Fruit fly (Drosophila melanogaster) whole organism, embryonic: Measurements from ENCODE around the gene Myo95E.

Source experiments
- Adf1 ChIP-seq: fragments of 200-800 bp; sonication (Bioruptor generic); IDR thresholded peaks from 2 replicates; pipeline ENCODE4 v1.3.6; 2022; ENCODE audit warnings: missing biosample characterization, missing genetic modification characterization
- Aef1 ChIP-seq: fragments of 200-800 bp; sonication (Bioruptor generic); IDR thresholded peaks from 3 replicates; pipeline ENCODE4 v1.3.6; 2022; ENCODE audit warnings: missing biosample characterization, missing genetic modification characterization
- Atf-2 ChIP-seq: fragments of 200-800 bp; sonication (Bioruptor generic); optimal IDR thresholded peaks from 2 replicates; lab custom pipeline; 2016; ENCODE audit warnings: missing biosample characterization, missing genetic modification characterization
- CG1024 ChIP-seq: fragments of 200-800 bp; sonication (Bioruptor generic); IDR thresholded peaks from 2 replicates; pipeline ENCODE4 v1.3.6; 2022; ENCODE audit warnings: missing biosample characterization, missing genetic modification characterization
- CG10274 ChIP-seq: fragments of 200-800 bp; sonication (Bioruptor generic); optimal IDR thresholded peaks from 3 replicates; lab custom pipeline; 2017; ENCODE audit warnings: missing biosample characterization, mild to moderate bottlenecking, missing genetic modification characterization
- CG10366 ChIP-seq: fragments of 200-800 bp; sonication (Bioruptor generic); IDR thresholded peaks from 2 replicates; pipeline ENCODE4 v1.3.6; 2022; ENCODE audit warnings: missing biosample characterization, missing genetic modification characterization
- CG10654 ChIP-seq: fragments of 200-800 bp; sonication (Bioruptor generic); optimal IDR thresholded peaks from 2 replicates; lab custom pipeline; 2016; ENCODE audit warnings: missing biosample characterization, missing genetic modification characterization
- CG12236 ChIP-seq: fragments of 200-800 bp; sonication (Bioruptor generic); optimal IDR thresholded peaks from 2 replicates; lab custom pipeline; 2016; ENCODE audit warnings: missing biosample characterization, missing genetic modification characterization
- CG13296 ChIP-seq: fragments of 200-800 bp; sonication (Bioruptor generic); optimal IDR thresholded peaks from 3 replicates; lab custom pipeline; 2018; ENCODE audit warnings: missing biosample characterization, mild to moderate bottlenecking, missing genetic modification characterization
- CG14441 ChIP-seq: fragments of 200-800 bp; sonication (Bioruptor generic); IDR thresholded peaks from 2 replicates; pipeline ENCODE4 v1.3.6; 2022; ENCODE audit warnings: missing biosample characterization, missing genetic modification characterization
- CG15601 ChIP-seq: fragments of 200-800 bp; sonication (Bioruptor generic); optimal IDR thresholded peaks from 3 replicates; lab custom pipeline; 2019; ENCODE audit warnings: missing biosample characterization, mild to moderate bottlenecking, missing genetic modification characterization, moderate library complexity
- CG1647 ChIP-seq: fragments of 200-800 bp; sonication (Bioruptor generic); optimal IDR thresholded peaks from 3 replicates; lab custom pipeline; 2016; ENCODE audit warnings: missing biosample characterization, missing genetic modification characterization
- CG17328 ChIP-seq: fragments of 200-800 bp; sonication (Bioruptor generic); IDR thresholded peaks from 2 replicates; pipeline ENCODE4 v1.3.6; 2022; ENCODE audit warnings: missing biosample characterization, missing genetic modification characterization
- CG17912 ChIP-seq: fragments of 200-800 bp; sonication (Bioruptor generic); optimal IDR thresholded peaks from 2 replicates; lab custom pipeline; 2018; ENCODE audit warnings: missing biosample characterization, mild to moderate bottlenecking, missing genetic modification characterization
- CG2129 ChIP-seq: fragments of 200-800 bp; sonication (Bioruptor generic); IDR thresholded peaks from 2 replicates; pipeline ENCODE4 v1.3.6; 2022; ENCODE audit warnings: missing biosample characterization, missing genetic modification characterization; ENCODE audit not compliant: partially characterized antibody
- CG2202 ChIP-seq: fragments of 200-800 bp; sonication (Bioruptor generic); optimal IDR thresholded peaks from 2 replicates; lab custom pipeline; 2018; ENCODE audit warnings: missing biosample characterization, mild to moderate bottlenecking, missing genetic modification characterization
- CG30431 ChIP-seq: fragments of 200-800 bp; sonication (Bioruptor generic); optimal IDR thresholded peaks from 2 replicates; lab custom pipeline; 2017; ENCODE audit warnings: missing biosample characterization, missing genetic modification characterization
- CG31224 ChIP-seq: fragments of 200-800 bp; sonication (Bioruptor generic); IDR thresholded peaks from 2 replicates; pipeline ENCODE4 v1.3.6; 2022; ENCODE audit warnings: missing biosample characterization, missing genetic modification characterization
- CG31388 ChIP-seq: fragments of 200-800 bp; sonication (Bioruptor generic); optimal IDR thresholded peaks from 2 replicates; lab custom pipeline; 2016; ENCODE audit warnings: missing biosample characterization, missing genetic modification characterization
- CG3838 ChIP-seq: fragments of 200-800 bp; sonication (Bioruptor generic); optimal IDR thresholded peaks from 3 replicates; lab custom pipeline; 2016; ENCODE audit warnings: missing biosample characterization, missing genetic modification characterization
- CG3847 ChIP-seq: fragments of 200-800 bp; sonication (Bioruptor generic); IDR thresholded peaks from 2 replicates; pipeline ENCODE4 v1.3.6; 2022; ENCODE audit warnings: missing biosample characterization, missing genetic modification characterization
- CG3995 ChIP-seq: fragments of 200-800 bp; sonication (Bioruptor generic); optimal IDR thresholded peaks from 3 replicates; lab custom pipeline; 2016; ENCODE audit warnings: missing biosample characterization, missing genetic modification characterization
- CG42726 ChIP-seq: fragments of 200-800 bp; sonication (Bioruptor generic); IDR thresholded peaks from 2 replicates; pipeline ENCODE4 v1.3.6; 2022; ENCODE audit warnings: missing biosample characterization, missing genetic modification characterization; ENCODE audit not compliant: partially characterized antibody
- CG5245 ChIP-seq: fragments of 200-800 bp; sonication (Bioruptor generic); optimal IDR thresholded peaks from 3 replicates; lab custom pipeline; 2016; ENCODE audit warnings: missing biosample characterization, missing genetic modification characterization
- CG6175 ChIP-seq: fragments of 200-800 bp; sonication (Bioruptor generic); IDR thresholded peaks from 3 replicates; pipeline ENCODE4 v1.3.6; 2022; ENCODE audit warnings: missing biosample characterization, missing genetic modification characterization
- CG7987 ChIP-seq: fragments of 200-800 bp; sonication (Bioruptor generic); optimal IDR thresholded peaks from 2 replicates; lab custom pipeline; 2018; ENCODE audit warnings: missing biosample characterization, mild to moderate bottlenecking, missing genetic modification characterization, moderate library complexity
- CG9609 ChIP-seq: fragments of 200-800 bp; sonication (Bioruptor generic); optimal IDR thresholded peaks from 3 replicates; lab custom pipeline; 2016; ENCODE audit warnings: missing biosample characterization, missing genetic modification characterization
- Dip3 ChIP-seq: fragments of 200-800 bp; sonication (Bioruptor generic); optimal IDR thresholded peaks from 3 replicates; lab custom pipeline; 2016; ENCODE audit warnings: missing biosample characterization, missing genetic modification characterization
- Hr51 ChIP-seq, 2 experiments: fragments of 200-800 bp; sonication (Bioruptor generic); optimal IDR thresholded peaks; 2 replicates in 1 of 2; 3 replicates in 1 of 2; lab custom pipeline; 2016 to 2018; ENCODE audit warnings: missing biosample characterization in 2 of 2, missing genetic modification characterization in 2 of 2, mild to moderate bottlenecking in 1 of 2, moderate library complexity in 1 of 2
- Hsf ChIP-seq: fragments of 200-800 bp; sonication (Bioruptor generic); optimal IDR thresholded peaks from 3 replicates; lab custom pipeline; 2016; ENCODE audit warnings: missing biosample characterization, missing genetic modification characterization
- Lpt ChIP-seq: fragments of >200 bp; optimal IDR thresholded peaks from 2 replicates; lab custom pipeline; 2018; ENCODE audit warnings: missing biosample characterization, missing genetic modification characterization
- PHDP ChIP-seq: fragments of 200-800 bp; sonication (Bioruptor generic); optimal IDR thresholded peaks from 3 replicates; lab custom pipeline; 2018; ENCODE audit warnings: missing biosample characterization, mild to moderate bottlenecking, missing genetic modification characterization, moderate library complexity
- Sin3A ChIP-seq: fragments of >200 bp; optimal IDR thresholded peaks from 2 replicates; lab custom pipeline; 2018
- TFAM ChIP-seq: fragments of 200-800 bp; sonication (Bioruptor generic); optimal IDR thresholded peaks from 2 replicates; lab custom pipeline; 2017; ENCODE audit warnings: missing biosample characterization, missing genetic modification characterization, inconsistent platforms
- Taf1 ChIP-seq: fragments of 200-800 bp; sonication (Bioruptor generic); IDR thresholded peaks from 2 replicates; pipeline ENCODE4 v1.3.6; 2022; ENCODE audit warnings: missing biosample characterization, missing genetic modification characterization
- Usf ChIP-seq: fragments of 200-800 bp; sonication (Bioruptor generic); optimal IDR thresholded peaks from 2 replicates; lab custom pipeline; 2017; ENCODE audit warnings: missing genotype, missing biosample characterization, missing genetic modification characterization
- Xrp1 ChIP-seq: fragments of 200-800 bp; sonication (Bioruptor generic); IDR thresholded peaks from 2 replicates; pipeline ENCODE4 v1.3.6; 2022; ENCODE audit warnings: missing biosample characterization, missing genetic modification characterization
- al ChIP-seq: fragments of 200-800 bp; sonication (Bioruptor generic); IDR thresholded peaks from 2 replicates; pipeline ENCODE4 v1.3.6; 2022; ENCODE audit warnings: missing biosample characterization, missing genetic modification characterization
- aop ChIP-seq: fragments of 200-800 bp; sonication (Bioruptor generic); IDR thresholded peaks from 2 replicates; pipeline ENCODE4 v1.3.6; 2022; ENCODE audit warnings: missing biosample characterization, missing genetic modification characterization
- caup ChIP-seq: fragments of 200-800 bp; sonication (Bioruptor generic); optimal IDR thresholded peaks from 3 replicates; lab custom pipeline; 2017; ENCODE audit warnings: missing biosample characterization, mild to moderate bottlenecking, missing genetic modification characterization, moderate library complexity; ENCODE audit not compliant: severe bottlenecking
- dimm ChIP-seq: fragments of 200-800 bp; sonication (Bioruptor generic); IDR thresholded peaks from 2 replicates; pipeline ENCODE4 v1.3.6; 2022; ENCODE audit warnings: missing biosample characterization, missing genetic modification characterization
- h ChIP-seq: fragments of >200 bp; optimal IDR thresholded peaks from 2 replicates; lab custom pipeline; 2017
- ind ChIP-seq: fragments of 200-800 bp; sonication (Bioruptor generic); optimal IDR thresholded peaks from 3 replicates; lab custom pipeline; 2016; ENCODE audit warnings: missing biosample characterization, missing genetic modification characterization
- mam ChIP-seq: fragments of 200-800 bp; sonication (Bioruptor generic); optimal IDR thresholded peaks from 3 replicates; lab custom pipeline; 2016; ENCODE audit warnings: missing biosample characterization, missing genetic modification characterization
- nerfin-2 ChIP-seq: fragments of 200-800 bp; sonication (Bioruptor generic); IDR thresholded peaks from 2 replicates; pipeline ENCODE4 v1.3.6; 2022; ENCODE audit warnings: missing biosample characterization, missing genetic modification characterization; ENCODE audit not compliant: partially characterized antibody
- org-1 ChIP-seq: fragments of 200-800 bp; sonication (Bioruptor generic); optimal IDR thresholded peaks from 2 replicates; lab custom pipeline; 2017; ENCODE audit warnings: missing biosample characterization, missing genetic modification characterization
- pb ChIP-seq: fragments of 200-800 bp; sonication (Bioruptor generic); optimal IDR thresholded peaks from 3 replicates; lab custom pipeline; 2016; ENCODE audit warnings: missing biosample characterization, missing genetic modification characterization
- psq ChIP-seq: fragments of 200-800 bp; sonication (Bioruptor generic); optimal IDR thresholded peaks from 2 replicates; lab custom pipeline; 2017; ENCODE audit warnings: missing biosample characterization, missing genetic modification characterization
- repo ChIP-seq: fragments of 200-800 bp; sonication (Bioruptor generic); optimal IDR thresholded peaks from 2 replicates; lab custom pipeline; 2016; ENCODE audit warnings: missing biosample characterization, missing genetic modification characterization
- sna ChIP-seq: fragments of 200-800 bp; sonication (Bioruptor generic); IDR thresholded peaks from 2 replicates; pipeline ENCODE4 v1.3.6; 2022; ENCODE audit warnings: missing biosample characterization, missing genetic modification characterization; ENCODE audit not compliant: partially characterized antibody
- tll ChIP-seq, 2 experiments: fragments of 200-800 bp in 1 of 2; fragments of >200 bp in 1 of 2; sonication (Bioruptor generic) in 1 of 2; optimal IDR thresholded peaks; 2 replicates each; lab custom pipeline; 2017 to 2019; ENCODE audit warnings: missing biosample characterization in 2 of 2, missing genetic modification characterization in 2 of 2, mild to moderate bottlenecking in 1 of 2, moderate library complexity in 1 of 2
- trh ChIP-seq: fragments of 200-800 bp; sonication (Bioruptor generic); optimal IDR thresholded peaks from 2 replicates; lab custom pipeline; 2016; ENCODE audit warnings: missing biosample characterization, missing genetic modification characterization

Myo95E gene

dm6 chr3R:24193373-24193879, 32.1 kb upstream of the Myo95E start, which contains the start of the genes SMC6 and CG6204 (continued):
- TF ChIP-seq CG15601 (tag; lab: Kevin White, UChicago): peak; percentile 87
- TF ChIP-seq CG17912 (GFP tag; lab: Kevin White, UChicago): peak; percentile 82
- TF ChIP-seq tll (GFP tag; optimal IDR thresholded peaks at IDR 0.05; lab: Kevin White, UChicago): peak; percentile 32 to 43
- no peak for TF ChIP-seq sna (GFP tag; lab: Robert Waterston, UW)
- peak; percentile 72 for TF ChIP-seq CG7987 (GFP tag; lab: Kevin White, UChicago)
- no peak for TF ChIP-seq nerfin-2
- TF ChIP-seq dimm: peak; percentile 75
- TF ChIP-seq Taf1 (GFP tag; lab: Robert Waterston, UW): peak; percentile 90
- TF ChIP-seq CG10274 (GFP tag; lab: Kevin White, UChicago): peak; percentile 75
- peak; percentile 66 for TF ChIP-seq CG12236 (GFP tag; lab: Kevin White, UChicago)
- peak; percentile 92 for TF ChIP-seq CG17328
- TF ChIP-seq Lpt (GFP tag; lab: Kevin White, UChicago): no peak
- TF ChIP-seq CG9609: peak; percentile 80
- TF ChIP-seq mam (GFP tag; lab: Kevin White, UChicago): peak; percentile 94
- peak; percentile 94 for TF ChIP-seq Hsf (GFP tag; lab: Kevin White, UChicago)
- TF ChIP-seq TFAM (GFP tag; lab: Kevin White, UChicago): peak; percentile 62
- peak; percentile 88 for TF ChIP-seq org-1 (GFP tag; lab: Kevin White, UChicago)
- TF ChIP-seq Usf (GFP tag; lab: Kevin White, UChicago): peak; percentile 88
- peak; percentile 91 for TF ChIP-seq CG13296 (GFP tag; lab: Kevin White, UChicago)
- peak; percentile 63 for TF ChIP-seq CG1647 (GFP tag; lab: Kevin White, UChicago)
- peak; percentile 48 for TF ChIP-seq pb
- peak; percentile 86 for TF ChIP-seq CG6175 (GFP tag; lab: Robert Waterston, UW)
- TF ChIP-seq al (GFP tag; lab: Robert Waterston, UW): peak; percentile 95
- no peak for TF ChIP-seq h (lab: Kevin White, UChicago)
- peak; percentile 89 for TF ChIP-seq CG31224 (GFP tag; lab: Robert Waterston, UW)
- peak; percentile 74 for TF ChIP-seq Adf1 (GFP tag; lab: Robert Waterston, UW)
- TF ChIP-seq CG3995: peak; percentile 79
- TF ChIP-seq psq (GFP tag; lab: Kevin White, UChicago): peak; percentile 59
- TF ChIP-seq CG10366 (GFP tag; lab: Robert Waterston, UW): peak; percentile 95
- peak; percentile 80 for TF ChIP-seq CG2202
- TF ChIP-seq CG2129 (GFP tag; lab: Robert Waterston, UW): no peak
- TF ChIP-seq aop (GFP tag; lab: Robert Waterston, UW): peak; percentile 18; the same call in 1 of the 2 replicates
- TF ChIP-seq CG31388 (GFP tag; lab: Kevin White, UChicago): peak; percentile 86
- peak; percentile 95 for TF ChIP-seq Xrp1 (GFP tag; lab: Robert Waterston, UW)
- peak; percentile 14 for TF ChIP-seq Sin3A
- peak; percentile 90 for TF ChIP-seq Dip3
- peak; percentile 71 for TF ChIP-seq Atf-2
- TF ChIP-seq CG3847: peak; percentile 96
- peak; percentile 95 for TF ChIP-seq ind (GFP tag; lab: Kevin White, UChicago)
- TF ChIP-seq CG5245 (GFP tag; lab: Kevin White, UChicago): peak; percentile 86
- peak; percentile 76 for TF ChIP-seq CG1024 (GFP tag; lab: Robert Waterston, UW)
- TF ChIP-seq CG30431 (GFP tag; lab: Kevin White, UChicago): peak; percentile 85
- peak; percentile 68 for TF ChIP-seq repo (GFP tag; lab: Kevin White, UChicago)
- TF ChIP-seq CG3838 (GFP tag; lab: Kevin White, UChicago): peak; percentile 71
- peak; percentile 78 for TF ChIP-seq trh
- TF ChIP-seq CG10654: peak; percentile 88
- TF ChIP-seq CG14441 (GFP tag; lab: Robert Waterston, UW): peak; percentile 95
- TF ChIP-seq CG42726 (GFP tag; lab: Robert Waterston, UW): no peak
- TF ChIP-seq PHDP (tag; lab: Kevin White, UChicago): peak; percentile 96
- TF ChIP-seq caup: peak; percentile 89
- peak; percentile 95 for TF ChIP-seq Aef1 (GFP tag; lab: Robert Waterston, UW)
- TF ChIP-seq Hr51 (GFP tag; optimal IDR thresholded peaks at IDR 0.05; lab: Kevin White, UChicago): peak; percentile 84 to 97
